Worm (Caenorhabditis elegans) whole organism, L3 larva: ENCODE results near the gene ugt-33.

ENCODE experiments used
- R02D3.7 ChIP-seq: fragments of 150-350 bp; optimal IDR thresholded peaks from 2 replicates; lab custom pipeline; 2014; ENCODE audit warnings: missing biosample characterization, missing genetic modification characterization
- ZK546.5 ChIP-seq: sonication (generic microtip); optimal IDR thresholded peaks from 2 replicates; lab custom pipeline; 2017; ENCODE audit warnings: missing biosample characterization, missing genetic modification characterization
- aly-2 ChIP-seq: fragments of 150-350 bp; optimal IDR thresholded peaks from 2 replicates; lab custom pipeline; 2014; ENCODE audit warnings: missing biosample characterization, missing genetic modification characterization
- ama-1 ChIP-seq: fragments of 150-350 bp; optimal IDR thresholded peaks from 2 replicates; lab custom pipeline; 2018
- ceh-16 ChIP-seq: sonication (generic microtip); optimal IDR thresholded peaks from 2 replicates; lab custom pipeline; 2017; ENCODE audit warnings: missing biosample characterization, missing genetic modification characterization
- ceh-28 ChIP-seq: fragments of 150-350 bp; optimal IDR thresholded peaks from 2 replicates; lab custom pipeline; 2014; ENCODE audit warnings: missing biosample characterization, missing genetic modification reagents, missing genetic modification characterization
- ceh-82 ChIP-seq: fragments of 150-350 bp; optimal IDR thresholded peaks from 2 replicates; lab custom pipeline; 2014; ENCODE audit warnings: missing biosample characterization, missing genetic modification characterization
- ceh-9 ChIP-seq: sonication (generic microtip); optimal IDR thresholded peaks from 2 replicates; lab custom pipeline; 2018; ENCODE audit warnings: missing biosample characterization, missing genetic modification characterization
- daf-12 ChIP-seq: fragments of 150-350 bp; optimal IDR thresholded peaks from 2 replicates; lab custom pipeline; 2014; ENCODE audit warnings: missing biosample characterization, missing genetic modification reagents, missing genetic modification characterization
- egl-27 ChIP-seq: sonication (generic microtip); optimal IDR thresholded peaks from 4 replicates; lab custom pipeline; 2017; ENCODE audit warnings: missing biosample characterization, missing genetic modification reagents, missing genetic modification characterization
- egl-5 ChIP-seq: fragments of 150-350 bp; optimal IDR thresholded peaks from 2 replicates; lab custom pipeline; 2017; ENCODE audit warnings: missing biosample characterization, missing genetic modification reagents, missing genetic modification characterization, inconsistent platforms
- elt-1 ChIP-seq: fragments of 150-350 bp; optimal IDR thresholded peaks from 2 replicates; lab custom pipeline; 2014; ENCODE audit warnings: missing biosample characterization, missing genetic modification characterization
- elt-2 ChIP-seq: sonication (generic microtip); optimal IDR thresholded peaks from 2 replicates; lab custom pipeline; 2016; ENCODE audit warnings: missing genetic modification reagents, mild to moderate bottlenecking, missing genetic modification characterization, missing compliant biosample characterization
- elt-3 ChIP-seq, 3 experiments: fragments of 150-350 bp in 1 of 3; sonication (generic microtip) in 2 of 3; optimal IDR thresholded peaks; 2 replicates in 2 of 3; 4 replicates in 1 of 3; lab custom pipeline; 2014 to 2017; ENCODE audit warnings: missing biosample characterization in 3 of 3, missing genetic modification characterization in 3 of 3
- eor-1 ChIP-seq, 2 experiments: fragments of 150-350 bp; optimal IDR thresholded peaks; 2 replicates each; lab custom pipeline; 2014 to 2018; ENCODE audit warnings: missing biosample characterization in 2 of 2, missing genetic modification characterization in 2 of 2
- fkh-10 ChIP-seq: sonication (generic microtip); optimal IDR thresholded peaks from 2 replicates; lab custom pipeline; 2017; ENCODE audit warnings: missing biosample characterization, missing genetic modification reagents, missing genetic modification characterization
- fkh-2 ChIP-seq: fragments of 150-350 bp; optimal IDR thresholded peaks from 2 replicates; lab custom pipeline; 2014; ENCODE audit warnings: missing biosample characterization, missing genetic modification reagents, missing genetic modification characterization
- fos-1 ChIP-seq: fragments of 150-350 bp; optimal IDR thresholded peaks from 2 replicates; lab custom pipeline; 2014; ENCODE audit warnings: missing biosample characterization, missing genetic modification characterization
- hmg-11 ChIP-seq: sonication (generic microtip); optimal IDR thresholded peaks from 2 replicates; lab custom pipeline; 2016; ENCODE audit warnings: missing genetic modification characterization, missing compliant biosample characterization
- jun-1 ChIP-seq: fragments of 150-350 bp; optimal IDR thresholded peaks from 2 replicates; lab custom pipeline; 2014; ENCODE audit warnings: missing biosample characterization, missing genetic modification reagents, missing genetic modification characterization
- lin-15B ChIP-seq: fragments of 150-350 bp; optimal IDR thresholded peaks from 2 replicates; lab custom pipeline; 2014; ENCODE audit warnings: missing biosample characterization, missing genetic modification characterization
- lin-39 ChIP-seq: fragments of 150-350 bp; optimal IDR thresholded peaks from 2 replicates; lab custom pipeline; 2018; ENCODE audit warnings: missing biosample characterization, missing genetic modification reagents, missing genetic modification characterization
- lsy-12 ChIP-seq: sonication (generic microtip); optimal IDR thresholded peaks from 2 replicates; lab custom pipeline; 2016; ENCODE audit warnings: mild to moderate bottlenecking, missing genetic modification characterization, missing compliant biosample characterization
- mdl-1 ChIP-seq: fragments of 150-350 bp; optimal IDR thresholded peaks from 2 replicates; lab custom pipeline; 2014; ENCODE audit warnings: missing biosample characterization, missing genetic modification characterization
- mml-1 ChIP-seq: fragments of 150-350 bp; sonication (generic microtip); optimal IDR thresholded peaks from 3 replicates; lab custom pipeline; 2014; ENCODE audit warnings: missing biosample characterization, missing genetic modification characterization
- nfya-1 ChIP-seq: sonication (generic microtip); optimal IDR thresholded peaks from 2 replicates; lab custom pipeline; 2017; ENCODE audit warnings: missing genetic modification characterization, mild to moderate bottlenecking, missing compliant biosample characterization, antibody characterized with exemption, moderate library complexity; ENCODE audit not compliant: insufficient read depth
- nhr-11 ChIP-seq: fragments of 150-350 bp; optimal IDR thresholded peaks from 2 replicates; lab custom pipeline; 2014; ENCODE audit warnings: missing biosample characterization, missing genetic modification characterization
- nhr-12 ChIP-seq: fragments of 150-350 bp; optimal IDR thresholded peaks from 2 replicates; lab custom pipeline; 2014; ENCODE audit warnings: missing biosample characterization, missing genetic modification characterization
- nhr-23 ChIP-seq: fragments of 150-350 bp; optimal IDR thresholded peaks from 2 replicates; lab custom pipeline; 2014; ENCODE audit warnings: missing biosample characterization, missing genetic modification reagents, missing genetic modification characterization
- nhr-237 ChIP-seq: fragments of 150-350 bp; optimal IDR thresholded peaks from 2 replicates; lab custom pipeline; 2014; ENCODE audit warnings: missing biosample characterization, missing genetic modification characterization
- nhr-25 ChIP-seq: sonication (generic microtip); optimal IDR thresholded peaks from 2 replicates; lab custom pipeline; 2017; ENCODE audit warnings: missing biosample characterization, missing genetic modification characterization
- nhr-28 ChIP-seq: fragments of 150-350 bp; optimal IDR thresholded peaks from 2 replicates; lab custom pipeline; 2014; ENCODE audit warnings: missing biosample characterization, missing genetic modification characterization
- nhr-43 ChIP-seq: sonication (generic microtip); optimal IDR thresholded peaks from 2 replicates; lab custom pipeline; 2016; ENCODE audit warnings: mild to moderate bottlenecking, missing genetic modification characterization, missing compliant biosample characterization; ENCODE audit not compliant: poor library complexity, severe bottlenecking
- nhr-67 ChIP-seq: fragments of 150-350 bp; optimal IDR thresholded peaks from 2 replicates; lab custom pipeline; 2014; ENCODE audit warnings: missing biosample characterization, missing genetic modification characterization
- nhr-76 ChIP-seq: fragments of 150-350 bp; sonication (generic microtip); optimal IDR thresholded peaks from 5 replicates; lab custom pipeline; 2014; ENCODE audit warnings: missing biosample characterization, missing genetic modification characterization
- nhr-77 ChIP-seq: fragments of 150-350 bp; optimal IDR thresholded peaks from 2 replicates; lab custom pipeline; 2014; ENCODE audit warnings: missing biosample characterization, missing genetic modification characterization
- pha-4 ChIP-seq: fragments of 150-350 bp; optimal IDR thresholded peaks from 2 replicates; lab custom pipeline; 2014; ENCODE audit warnings: missing biosample characterization, missing genetic modification reagents, missing genetic modification characterization
- pqm-1 ChIP-seq: fragments of 150-350 bp; optimal IDR thresholded peaks from 2 replicates; lab custom pipeline; 2017; ENCODE audit warnings: missing biosample characterization, missing genetic modification characterization, inconsistent platforms
- sea-2 ChIP-seq: fragments of 150-350 bp; sonication (generic microtip); optimal IDR thresholded peaks from 4 replicates; lab custom pipeline; 2014; ENCODE audit warnings: missing biosample characterization, missing genetic modification reagents, missing genetic modification characterization
- skn-1 ChIP-seq: fragments of 150-350 bp; optimal IDR thresholded peaks from 2 replicates; lab custom pipeline; 2014; ENCODE audit warnings: missing biosample characterization, missing genetic modification characterization
- snpc-4 ChIP-seq: fragments of 150-350 bp; optimal IDR thresholded peaks from 2 replicates; lab custom pipeline; 2014; ENCODE audit warnings: missing biosample characterization, missing genetic modification characterization
- tbx-2 ChIP-seq: sonication (generic microtip); optimal IDR thresholded peaks from 2 replicates; lab custom pipeline; 2016; ENCODE audit warnings: mild to moderate bottlenecking, missing genetic modification characterization, missing compliant biosample characterization
- unc-39 ChIP-seq: sonication (generic microtip); optimal IDR thresholded peaks from 4 replicates; lab custom pipeline; 2017; ENCODE audit warnings: missing biosample characterization, missing genetic modification characterization
- unc-62 ChIP-seq: fragments of 150-350 bp; sonication (generic microtip); optimal IDR thresholded peaks from 4 replicates; lab custom pipeline; 2014; ENCODE audit warnings: missing biosample characterization, missing genetic modification reagents, missing genetic modification characterization
- zag-1 ChIP-seq: fragments of 150-350 bp; optimal IDR thresholded peaks from 2 replicates; lab custom pipeline; 2014; ENCODE audit warnings: missing biosample characterization, missing genetic modification characterization
- ztf-11 ChIP-seq: fragments of 150-350 bp; optimal IDR thresholded peaks from 2 replicates; lab custom pipeline; 2014; ENCODE audit warnings: missing biosample characterization, missing genetic modification characterization
- ztf-4 ChIP-seq: fragments of 150-350 bp; optimal IDR thresholded peaks from 2 replicates; lab custom pipeline; 2014; ENCODE audit warnings: missing biosample characterization, missing genetic modification characterization

ugt-33 gene

ce11 chrV:10516702-10517101 is 23.5 kb downstream of the ugt-33 start:
- TF ChIP-seq ceh-16 (tag; lab: Kevin White, UChicago) = no peak
- peak; percentile 53 for TF ChIP-seq fkh-10 (GFP tag; lab: Kevin White, UChicago)
- TF ChIP-seq, all 47 proteins: peak for 1

DNA sequence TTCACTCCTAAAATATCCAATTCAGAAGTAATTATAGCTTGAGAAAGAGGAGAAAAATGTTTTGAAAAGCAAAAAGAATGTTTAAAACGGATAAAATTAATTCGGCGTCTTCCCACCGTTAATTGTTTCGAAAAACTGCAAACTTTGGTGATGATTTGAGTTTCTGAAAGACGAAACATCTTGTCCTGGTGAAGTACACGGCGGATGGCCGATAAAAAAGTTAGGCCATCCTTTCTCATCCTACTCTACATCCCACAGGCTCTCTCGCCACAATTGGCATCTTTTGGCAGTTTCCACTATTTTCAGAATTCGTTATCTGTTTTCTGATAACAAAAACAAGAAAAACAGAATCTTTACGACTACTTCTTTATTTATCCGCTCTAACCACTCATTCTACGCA is 32.7 kb downstream of the ugt-33 start, which contains the start of the genes C35A5.8 and hda-11:
Gene C35A5.8 (minus strand): TSS at position 7 of the 400 bp plus-strand sequence.
Gene hda-11 (plus strand): TSS at position 283 of the 400 bp plus-strand sequence.
- TF ChIP-seq unc-39 (tag; lab: Kevin White, UChicago) (no peak), nhr-11 (tag; lab: Kevin White, UChicago) (no peak), jun-1 (no peak), fos-1 (tag; lab: Kevin White, UChicago) (no peak), zag-1 (tag; lab: Kevin White, UChicago) (no peak), R02D3.7 (tag; lab: Kevin White, UChicago) (no peak), mml-1 (tag; lab: Kevin White, UChicago) (no peak), nhr-237 (tag; lab: Kevin White, UChicago) (no peak), daf-12 (tag; lab: Kevin White, UChicago) (no peak), fkh-10 (GFP tag; lab: Kevin White, UChicago) (no peak), eor-1 (tag; optimal IDR thresholded peaks at IDR 0.05; lab: Kevin White, UChicago) (no peak), nhr-23 (tag; lab: Kevin White, UChicago) (peak; percentile 63), nfya-1 (peak; percentile 58), ztf-4 (tag; lab: Kevin White, UChicago) (no peak), sea-2 (GFP tag; lab: Kevin White, UChicago) (no peak), ZK546.5 (tag; lab: Kevin White, UChicago) (no peak), hmg-11 (tag; lab: Kevin White, UChicago) (peak; percentile 34), ceh-28 (no peak), nhr-43 (tag; lab: Kevin White, UChicago) (peak; percentile 93), skn-1 (tag; lab: Kevin White, UChicago) (peak; percentile 48), elt-1 (tag; lab: Kevin White, UChicago) (no peak), elt-3 (tag; optimal IDR thresholded peaks at IDR 0.05; lab: Kevin White, UChicago) (no peak), egl-27 (tag; lab: Kevin White, UChicago) (no peak), fkh-2 (no peak), nhr-77 (tag; lab: Kevin White, UChicago) (no peak), lsy-12 (tag; lab: Kevin White, UChicago) (peak; percentile 19), aly-2 (no peak), unc-62 (GFP tag; lab: Kevin White, UChicago) (no peak), nhr-25 (tag; lab: Kevin White, UChicago) (peak; percentile 52), mdl-1 (no peak), ceh-16 (tag; lab: Kevin White, UChicago) (no peak), nhr-76 (tag; lab: Kevin White, UChicago) (no peak), nhr-12 (tag; lab: Kevin White, UChicago) (no peak), lin-15B (tag; lab: Kevin White, UChicago) (peak; percentile 63), lin-39 (tag; lab: Kevin White, UChicago) (no peak), elt-2 (peak; percentile 45), egl-5 (no peak), ztf-11 (tag; lab: Kevin White, UChicago) (no peak), pqm-1 (peak; percentile 4), tbx-2 (tag; lab: Kevin White, UChicago) (no peak), nhr-28 (no peak), pha-4 (tag; lab: Kevin White, UChicago) (no peak), ceh-82 (no peak), ceh-9 (no peak), snpc-4 (peak; percentile 35), nhr-67 (no peak), ama-1 (lab: Kevin White, UChicago) (no peak)
